Worm (Caenorhabditis elegans) whole organism, late embryonic: ENCODE data around the gene inpp-1.

Experiments
- C08G9.2 ChIP-seq: sonication (generic microtip); optimal IDR thresholded peaks from 2 replicates; lab custom pipeline; 2016; ENCODE audit warnings: mild to moderate bottlenecking, missing genetic modification characterization, moderate library complexity, missing compliant biosample characterization
- C38D4.7 ChIP-seq: fragments of 200-800 bp; sonication (Bioruptor generic); optimal IDR thresholded peaks from 2 replicates; lab custom pipeline; 2018; ENCODE audit warnings: mild to moderate bottlenecking, missing genetic modification characterization, moderate library complexity, missing compliant biosample characterization
- K02D7.2 ChIP-seq: sonication (generic microtip); optimal IDR thresholded peaks from 2 replicates; lab custom pipeline; 2017; ENCODE audit warnings: mild to moderate bottlenecking, missing genetic modification characterization, missing compliant biosample characterization
- K09A11.1 ChIP-seq: sonication (generic microtip); optimal IDR thresholded peaks from 2 replicates; lab custom pipeline; 2017; ENCODE audit warnings: antibody characterized with exemption, mild to moderate bottlenecking, missing genetic modification characterization, missing compliant biosample characterization; ENCODE audit not compliant: insufficient read depth
- ceh-14 ChIP-seq: sonication (generic microtip); optimal IDR thresholded peaks from 2 replicates; lab custom pipeline; 2016; ENCODE audit warnings: missing genotype, missing genetic modification characterization, missing compliant biosample characterization
- ceh-18 ChIP-seq: sonication (generic microtip); optimal IDR thresholded peaks from 2 replicates; lab custom pipeline; 2016; ENCODE audit warnings: missing genetic modification characterization, missing compliant biosample characterization
- ceh-45 ChIP-seq: fragments of 200-800 bp; sonication (Bioruptor generic); IDR thresholded peaks from 2 replicates; pipeline ENCODE4 v1.3.6; 2022; ENCODE audit warnings: missing genetic modification reagents, missing genetic modification characterization, missing compliant biosample characterization
- ceh-48 ChIP-seq: sonication (generic microtip); optimal IDR thresholded peaks from 2 replicates; lab custom pipeline; 2016; ENCODE audit warnings: missing genetic modification characterization, inconsistent platforms, missing compliant biosample characterization
- dve-1 ChIP-seq: sonication (generic microtip); optimal IDR thresholded peaks from 2 replicates; lab custom pipeline; 2017; ENCODE audit warnings: antibody characterized with exemption, mild to moderate bottlenecking, missing genetic modification characterization, missing compliant biosample characterization
- elt-4 ChIP-seq: sonication (generic microtip); optimal IDR thresholded peaks from 2 replicates; lab custom pipeline; 2016; ENCODE audit warnings: missing genetic modification characterization, missing compliant biosample characterization
- ets-4 ChIP-seq: sonication (generic microtip); optimal IDR thresholded peaks from 2 replicates; lab custom pipeline; 2016; ENCODE audit warnings: missing genetic modification characterization, missing compliant biosample characterization
- hlh-15 ChIP-seq: sonication (generic microtip); optimal IDR thresholded peaks from 2 replicates; lab custom pipeline; 2016; ENCODE audit warnings: missing genetic modification characterization, missing compliant biosample characterization
- hlh-30 ChIP-seq: sonication (generic microtip); optimal IDR thresholded peaks from 2 replicates; lab custom pipeline; 2017; ENCODE audit warnings: antibody characterized with exemption, missing genetic modification characterization, missing compliant biosample characterization; ENCODE audit not compliant: insufficient read depth
- hlh-6 ChIP-seq: sonication (generic microtip); optimal IDR thresholded peaks from 2 replicates; lab custom pipeline; 2016; ENCODE audit warnings: missing genotype, missing genetic modification characterization, missing compliant biosample characterization
- hlh-8 ChIP-seq: sonication (generic microtip); optimal IDR thresholded peaks from 2 replicates; lab custom pipeline; 2016; ENCODE audit warnings: missing genotype, missing genetic modification characterization, missing compliant biosample characterization
- nfya-1 ChIP-seq: sonication (generic microtip); optimal IDR thresholded peaks from 2 replicates; lab custom pipeline; 2017; ENCODE audit warnings: missing genetic modification characterization, mild to moderate bottlenecking, missing compliant biosample characterization, antibody characterized with exemption, moderate library complexity
- pax-1 ChIP-seq: fragments of 150-350 bp; optimal IDR thresholded peaks from 2 replicates; lab custom pipeline; 2014; ENCODE audit warnings: missing biosample characterization, missing genetic modification characterization
- rnt-1 ChIP-seq: sonication (generic microtip); optimal IDR thresholded peaks from 2 replicates; lab custom pipeline; 2016; ENCODE audit warnings: missing genetic modification characterization, missing compliant biosample characterization
- sox-4 ChIP-seq: sonication (generic microtip); optimal IDR thresholded peaks from 2 replicates; lab custom pipeline; 2017; ENCODE audit warnings: mild to moderate bottlenecking, missing genetic modification characterization, inconsistent platforms, missing compliant biosample characterization
- syd-9 ChIP-seq: sonication (generic microtip); optimal IDR thresholded peaks from 2 replicates; lab custom pipeline; 2016; ENCODE audit warnings: mild to moderate bottlenecking, missing genetic modification characterization, moderate library complexity, missing compliant biosample characterization
- tbx-2 ChIP-seq: sonication (generic microtip); optimal IDR thresholded peaks from 2 replicates; lab custom pipeline; 2016; ENCODE audit warnings: missing genetic modification characterization, missing compliant biosample characterization
- ttx-3 ChIP-seq: sonication (generic microtip); optimal IDR thresholded peaks from 2 replicates; lab custom pipeline; 2016; ENCODE audit warnings: missing genetic modification reagents, missing genetic modification characterization, missing compliant biosample characterization
- unc-3 ChIP-seq, 2 experiments: fragments of 200-800 bp in 1 of 2; sonication (Bioruptor generic) in 1 of 2; sonication (generic microtip) in 1 of 2; conservative IDR thresholded peaks in 1 of 2; optimal IDR thresholded peaks in 1 of 2; 2 replicates each; pipeline versions ENCODE4 v1.3.6 to Lab custom; 2016 to 2022; ENCODE audit warnings: missing compliant biosample characterization in 2 of 2, missing genetic modification characterization in 2 of 2, missing genetic modification reagents in 1 of 2
- unc-42 ChIP-seq: sonication (generic microtip); optimal IDR thresholded peaks from 2 replicates; lab custom pipeline; 2016; ENCODE audit warnings: missing genotype, missing genetic modification characterization, missing compliant biosample characterization

inpp-1 gene

ce11 chrIV:10734527-10735436 is 38.9 kb downstream of the inpp-1 start, which contains the start of the genes orc-5 and cyb-1:
TSS of gene orc-5 (minus strand) at chrIV:10734588.
TSS of gene cyb-1 (plus strand) at chrIV:10735216.
- no peak for TF ChIP-seq C08G9.2 (tag; lab: Kevin White, UChicago)
- TF ChIP-seq elt-4 (tag; lab: Kevin White, UChicago), result no peak
- no peak for TF ChIP-seq ttx-3
- TF ChIP-seq K09A11.1 (tag; lab: Kevin White, UChicago), result no peak
- no peak for TF ChIP-seq ets-4 (tag; lab: Kevin White, UChicago)
- TF ChIP-seq nfya-1, result peak; percentile 44
- peak; percentile 66 for TF ChIP-seq ceh-48
- peak; percentile 58 for TF ChIP-seq pax-1 (tag; lab: Kevin White, UChicago)
- peak; percentile 23 for TF ChIP-seq unc-42 (tag; lab: Kevin White, UChicago)
- TF ChIP-seq sox-4 (tag; lab: Kevin White, UChicago), result no peak
- TF ChIP-seq dve-1 (tag; lab: Kevin White, UChicago), result peak; percentile 3
- no peak for TF ChIP-seq rnt-1 (tag; lab: Kevin White, UChicago)
- TF ChIP-seq hlh-8 (tag; lab: Kevin White, UChicago), result no peak
- no peak for TF ChIP-seq ceh-18
- no peak for TF ChIP-seq unc-3 (GFP tag; conservative IDR thresholded peaks at IDR 0.05; lab: Robert Waterston, UW)
- TF ChIP-seq unc-3 (tag; optimal IDR thresholded peaks at IDR 0.05; lab: Kevin White, UChicago), result no peak
- TF ChIP-seq hlh-30 (tag; lab: Kevin White, UChicago), result peak; percentile 62
- no peak for TF ChIP-seq K02D7.2

- TF ChIP-seq tbx-2 (tag; lab: Kevin White, UChicago) (no peak), syd-9 (tag; lab: Kevin White, UChicago) (no peak), C38D4.7 (GFP tag; lab: Kevin White, UChicago) (no peak), hlh-6 (tag; lab: Kevin White, UChicago) (no peak), hlh-15 (tag; lab: Kevin White, UChicago) (no peak), ceh-45 (no peak), ceh-48 (no peak), ceh-14 (tag; lab: Kevin White, UChicago) (no peak)
- TF ChIP-seq, all 69 proteins: peak for 0
Observed at ce11 chrIV:10727734-10728133, 46.0 kb downstream of the inpp-1 start, which contains the start of gene ZC168.2. TSS of gene ZC168.2 (plus strand) at chrIV:10728034.
